Worm (Caenorhabditis elegans) whole organism, L4 larva: ENCODE data around the gene Y51A2B.6.
"Not testable (repeated sequence)": the region's sequence is repeated elsewhere in the genome, so short reads cannot be mapped to it uniquely, and the experiment has no call there.

Experiments
- T26A8.4 ChIP-seq: fragments of 200-800 bp; sonication (Bioruptor generic); IDR thresholded peaks from 2 replicates; pipeline ENCODE4 v1.3.6; 2022; ENCODE audit warnings: missing genetic modification characterization, missing compliant biosample characterization
- Y105C5A.15 ChIP-seq: fragments of 200-800 bp; sonication (Bioruptor generic); IDR thresholded peaks from 2 replicates; pipeline ENCODE4 v1.3.6; 2022; ENCODE audit warnings: missing genetic modification characterization, missing compliant biosample characterization
- Y5F2A.4 ChIP-seq: fragments of 200-800 bp; sonication (Bioruptor generic); optimal IDR thresholded peaks from 2 replicates; lab custom pipeline; 2018; ENCODE audit warnings: mild to moderate bottlenecking, missing genetic modification characterization, missing compliant biosample characterization
- aha-1 ChIP-seq: fragments of 150-350 bp; peaks from one replicate; lab custom pipeline; 2014; ENCODE audit warnings: missing biosample characterization, missing genetic modification characterization
- aly-2 ChIP-seq: sonication (generic microtip); optimal IDR thresholded peaks from 2 replicates; lab custom pipeline; 2018; ENCODE audit warnings: missing biosample characterization, missing genetic modification characterization
- ama-1 ChIP-seq: fragments of 150-350 bp; optimal IDR thresholded peaks from 2 replicates; lab custom pipeline; 2014; ENCODE audit warnings: inconsistent platforms, mixed read lengths
- ceh-44 ChIP-seq: fragments of 200-800 bp; sonication (Bioruptor generic); IDR thresholded peaks from 2 replicates; pipeline ENCODE4 v1.3.6; 2022; ENCODE audit warnings: missing genetic modification reagents, missing genetic modification characterization, missing compliant biosample characterization
- ceh-62 ChIP-seq: sonication (generic microtip); optimal IDR thresholded peaks from 2 replicates; lab custom pipeline; 2017; ENCODE audit warnings: missing biosample characterization, missing genetic modification characterization
- ceh-82 ChIP-seq: sonication (generic microtip); optimal IDR thresholded peaks from 2 replicates; lab custom pipeline; 2017; ENCODE audit warnings: missing biosample characterization, missing genetic modification characterization
- daf-16 ChIP-seq, 3 experiments: sonication (generic microtip); optimal IDR thresholded peaks; 2 replicates each; lab custom pipeline; 2016 to 2017; ENCODE audit warnings: missing genetic modification characterization in 3 of 3, missing genetic modification reagents in 3 of 3, mild to moderate bottlenecking in 2 of 3, missing compliant biosample characterization in 2 of 3, missing biosample characterization in 1 of 3, moderate library complexity in 1 of 3
- dmd-6 ChIP-seq: fragments of 200-800 bp; sonication (Bioruptor generic); IDR thresholded peaks from 2 replicates; pipeline ENCODE4 v1.3.6; 2022; ENCODE audit warnings: missing genetic modification reagents, missing genetic modification characterization, missing compliant biosample characterization
- dmd-8 ChIP-seq: fragments of 200-800 bp; sonication (Bioruptor generic); IDR thresholded peaks from 2 replicates; pipeline ENCODE4 v1.3.6; 2022; ENCODE audit warnings: missing genetic modification characterization, missing compliant biosample characterization
- dpl-1 ChIP-seq: fragments of 150-350 bp; optimal IDR thresholded peaks from 2 replicates; lab custom pipeline; 2014; ENCODE audit warnings: missing biosample characterization, missing genetic modification reagents, missing genetic modification characterization
- egl-43 ChIP-seq: fragments of 200-800 bp; sonication (Bioruptor generic); IDR thresholded peaks from 2 replicates; pipeline ENCODE4 v1.3.6; 2022; ENCODE audit warnings: missing genetic modification reagents, missing genetic modification characterization, missing compliant biosample characterization
- hif-1 ChIP-seq, 2 experiments: sonication (generic microtip); optimal IDR thresholded peaks; 2 replicates each; lab custom pipeline; 2016 to 2017; ENCODE audit warnings: missing compliant biosample characterization in 2 of 2, missing genetic modification characterization in 2 of 2, missing genetic modification reagents in 2 of 2, missing genotype in 2 of 2, mild to moderate bottlenecking in 1 of 2
- hmg-1.1 ChIP-seq: fragments of 200-800 bp; sonication (Bioruptor generic); IDR thresholded peaks from 2 replicates; pipeline ENCODE4 v1.3.6; 2022; ENCODE audit warnings: missing genetic modification reagents, missing genetic modification characterization, missing compliant biosample characterization
- lin-15B ChIP-seq: fragments of 150-350 bp; sonication (generic microtip); optimal IDR thresholded peaks from 3 replicates; lab custom pipeline; 2014; ENCODE audit warnings: missing biosample characterization, missing genetic modification characterization
- lin-29 ChIP-seq: fragments of 200-800 bp; sonication (Bioruptor generic); IDR thresholded peaks from 2 replicates; pipeline ENCODE4 v1.3.6; 2022; ENCODE audit warnings: missing genetic modification reagents, missing genetic modification characterization, missing compliant biosample characterization
- lin-38 ChIP-seq: fragments of 200-800 bp; sonication (Bioruptor generic); IDR thresholded peaks from 2 replicates; pipeline ENCODE4 v1.3.6; 2022; ENCODE audit warnings: missing genetic modification reagents, missing genetic modification characterization, missing compliant biosample characterization
- mep-1 ChIP-seq: fragments of 150-350 bp; sonication (generic microtip); optimal IDR thresholded peaks from 3 replicates; lab custom pipeline; 2014; ENCODE audit warnings: missing biosample characterization, missing genetic modification characterization
- nhr-10 ChIP-seq: fragments of 150-350 bp; optimal IDR thresholded peaks from 2 replicates; lab custom pipeline; 2014; ENCODE audit warnings: missing biosample characterization, missing genetic modification characterization
- nhr-102 ChIP-seq: sonication (generic microtip); optimal IDR thresholded peaks from 2 replicates; lab custom pipeline; 2016; ENCODE audit warnings: mild to moderate bottlenecking, missing genetic modification characterization, moderate library complexity, missing compliant biosample characterization
- nhr-11 ChIP-seq: fragments of 150-350 bp; optimal IDR thresholded peaks from 2 replicates; lab custom pipeline; 2014; ENCODE audit warnings: missing biosample characterization, missing genetic modification characterization
- nhr-237 ChIP-seq: sonication (generic microtip); optimal IDR thresholded peaks from 2 replicates; lab custom pipeline; 2017; ENCODE audit warnings: missing biosample characterization, missing genetic modification characterization
- nhr-25 ChIP-seq: sonication (generic microtip); optimal IDR thresholded peaks from 2 replicates; lab custom pipeline; 2017; ENCODE audit warnings: missing genetic modification characterization, mild to moderate bottlenecking, missing compliant biosample characterization, antibody characterized with exemption, moderate library complexity, borderline replicate concordance; ENCODE audit not compliant: insufficient read depth
- nhr-28 ChIP-seq: fragments of 150-350 bp; optimal IDR thresholded peaks from 2 replicates; lab custom pipeline; 2014; ENCODE audit warnings: missing biosample characterization, missing genetic modification characterization
- nhr-42 ChIP-seq: fragments of 200-800 bp; sonication (Bioruptor generic); IDR thresholded peaks from 2 replicates; pipeline ENCODE4 v1.3.6; 2022; ENCODE audit warnings: missing genetic modification characterization, missing compliant biosample characterization
- nhr-48 ChIP-seq: sonication (generic microtip); optimal IDR thresholded peaks from 2 replicates; lab custom pipeline; 2016; ENCODE audit warnings: mild to moderate bottlenecking, missing genetic modification characterization, missing compliant biosample characterization
- nhr-76 ChIP-seq: fragments of 150-350 bp; optimal IDR thresholded peaks from 2 replicates; lab custom pipeline; 2014; ENCODE audit warnings: missing biosample characterization, missing genetic modification characterization
- nhr-77 ChIP-seq: fragments of 150-350 bp; optimal IDR thresholded peaks from 2 replicates; lab custom pipeline; 2014; ENCODE audit warnings: missing biosample characterization, missing genetic modification characterization
- pqm-1 ChIP-seq: sonication (generic microtip); optimal IDR thresholded peaks from 2 replicates; lab custom pipeline; 2017; ENCODE audit warnings: missing biosample characterization, missing genetic modification characterization
- skn-1 ChIP-seq: fragments of 150-350 bp; optimal IDR thresholded peaks from 2 replicates; lab custom pipeline; 2014; ENCODE audit warnings: missing biosample characterization, missing genetic modification characterization
- snpc-4 ChIP-seq: fragments of 150-350 bp; optimal IDR thresholded peaks from 2 replicates; lab custom pipeline; 2014; ENCODE audit warnings: missing biosample characterization, missing genetic modification characterization
- spr-1 ChIP-seq: sonication (generic microtip); optimal IDR thresholded peaks from 2 replicates; lab custom pipeline; 2016; ENCODE audit warnings: mild to moderate bottlenecking, missing genetic modification characterization, missing compliant biosample characterization
- unc-130 ChIP-seq: sonication (generic microtip); optimal IDR thresholded peaks from 2 replicates; lab custom pipeline; 2016; ENCODE audit warnings: missing genetic modification reagents, missing genetic modification characterization, missing compliant biosample characterization
- zfp-2 ChIP-seq: sonication (generic microtip); optimal IDR thresholded peaks from 2 replicates; lab custom pipeline; 2016; ENCODE audit warnings: mild to moderate bottlenecking, missing genetic modification characterization, missing compliant biosample characterization
- zip-2 ChIP-seq: fragments of 150-350 bp; optimal IDR thresholded peaks from 2 replicates; lab custom pipeline; 2014; ENCODE audit warnings: missing biosample characterization, missing genetic modification characterization
- ztf-11 ChIP-seq: fragments of 150-350 bp; optimal IDR thresholded peaks from 2 replicates; lab custom pipeline; 2014; ENCODE audit warnings: missing biosample characterization, missing genetic modification characterization

Gene Y51A2B.6

ce11 chrV:18412351-18412750, 18.2 kb upstream of the Y51A2B.6 start (continued):
- TF ChIP-seq T26A8.4, result no peak
- no peak for TF ChIP-seq nhr-48 (tag; lab: Kevin White, UChicago)
- TF ChIP-seq dmd-6 (GFP tag; lab: Robert Waterston, UW), result peak; percentile 36; the same call in 1 of the 2 replicates
- TF ChIP-seq lin-38 (GFP tag; lab: Robert Waterston, UW), result no peak
- no peak for TF ChIP-seq nhr-42 (GFP tag; lab: Robert Waterston, UW)
- no peak for TF ChIP-seq Y5F2A.4 (GFP tag; lab: Kevin White, UChicago)
- no peak for TF ChIP-seq ama-1 (lab: Kevin White, UChicago)

- TF ChIP-seq nhr-11 (tag; lab: Kevin White, UChicago), result no peak
- TF ChIP-seq dmd-8 (GFP tag; lab: Robert Waterston, UW), result no peak
- TF ChIP-seq hmg-1.1 (GFP tag; lab: Robert Waterston, UW), result no peak
- no peak for TF ChIP-seq nhr-77
- no peak for TF ChIP-seq egl-43 (GFP tag; lab: Robert Waterston, UW)
- TF ChIP-seq pqm-1 (tag; lab: Kevin White, UChicago), result no peak
- no peak for TF ChIP-seq nhr-102 (tag; lab: Kevin White, UChicago)
- TF ChIP-seq ceh-44, result no peak
- no peak for TF ChIP-seq spr-1 (tag; lab: Kevin White, UChicago)
- TF ChIP-seq daf-16 (GFP tag; optimal IDR thresholded peaks at IDR 0.05; lab: Kevin White, UChicago), result no peak
- TF ChIP-seq daf-16 (tag; optimal IDR thresholded peaks at IDR 0.05; lab: Kevin White, UChicago), result no peak
- TF ChIP-seq nhr-42 (GFP tag; lab: Robert Waterston, UW), result no peak
- no peak for TF ChIP-seq nhr-237
- TF ChIP-seq mep-1 (tag; lab: Kevin White, UChicago), result no peak
- no peak for TF ChIP-seq nhr-28 (tag; lab: Kevin White, UChicago)
- TF ChIP-seq aly-2, result no peak
- TF ChIP-seq lin-15B (tag; lab: Kevin White, UChicago), result no peak
- TF ChIP-seq zfp-2 (tag; lab: Kevin White, UChicago), result no peak
- no peak for TF ChIP-seq nhr-48 (tag; lab: Kevin White, UChicago)
- no peak for TF ChIP-seq dpl-1 (GFP tag; lab: Kevin White, UChicago)
- TF ChIP-seq, all 104 proteins: peak for 0
These were observed 16.0 kb upstream of the Y51A2B.6 start, which contains the start of gene srh-207 for ce11 chrV:18410142-18410541. Gene srh-207 (minus strand): TSS chrV:18410242.

ce11 chrV:18404767-18405166, 10.7 kb upstream of the Y51A2B.6 start, which contains the start of gene srh-209:
Gene srh-209 (minus strand): TSS chrV:18404867.
- TF ChIP-seq ztf-11 (tag; lab: Kevin White, UChicago); zfp-2 (tag; lab: Kevin White, UChicago); hif-1 (tag; optimal IDR thresholded peaks at IDR 0.05; lab: Kevin White, UChicago): not testable (repeated sequence)
- TF ChIP-seq, all 104 proteins: peak for 0; not testable (repeated sequence) for 104

- TF ChIP-seq dmd-6 (GFP tag; lab: Robert Waterston, UW) (no peak), aha-1 (peak; percentile 4)
These were observed 8.6 kb upstream of the Y51A2B.6 start for ce11 chrV:18402743-18403142.

ce11 chrV:18397814-18398213, 3.7 kb upstream of the Y51A2B.6 start, which contains the start of gene Y51A2B.16:
Gene Y51A2B.16 (minus strand): TSS chrV:18397914.
- TF ChIP-seq nhr-25 (no peak), hif-1 (tag; optimal IDR thresholded peaks at IDR 0.05; lab: Kevin White, UChicago) (no peak), hmg-1.1 (GFP tag; lab: Robert Waterston, UW) (no peak), zip-2 (tag; lab: Kevin White, UChicago) (no peak), unc-130 (no peak), skn-1 (tag; lab: Kevin White, UChicago) (no peak), ama-1 (lab: Kevin White, UChicago) (no peak), nhr-10 (no peak), nhr-76 (tag; lab: Kevin White, UChicago) (no peak), Y105C5A.15 (GFP tag; lab: Robert Waterston, UW) (no peak), lin-38 (GFP tag; lab: Robert Waterston, UW) (no peak), snpc-4 (tag; lab: Kevin White, UChicago) (no peak), pqm-1 (tag; lab: Kevin White, UChicago) (no peak), ceh-82 (tag; lab: Kevin White, UChicago) (no peak), aha-1 (no peak), ceh-62 (tag; lab: Kevin White, UChicago) (no peak), T26A8.4 (no peak), nhr-237 (no peak), lin-29 (GFP tag; lab: Robert Waterston, UW) (no peak)
